Fruit fly (Drosophila melanogaster) whole organism, adult: Measurements from ENCODE around the gene Iyd.

Source experiments
- CG11617 ChIP-seq: fragments of 200-800 bp; sonication (Bioruptor generic); optimal IDR thresholded peaks from 2 replicates; lab custom pipeline; 2017; ENCODE audit warnings: mild to moderate bottlenecking, missing biosample characterization, missing genetic modification reagents, missing genetic modification characterization
- CG12768 ChIP-seq: fragments of 200-800 bp; sonication (Bioruptor generic); optimal IDR thresholded peaks from 2 replicates; lab custom pipeline; 2017; ENCODE audit warnings: missing biosample characterization, missing genetic modification characterization, mild to moderate bottlenecking, moderate library complexity, missing genetic modification reagents
- CG14711 ChIP-seq: fragments of 200-800 bp; sonication (Bioruptor generic); optimal IDR thresholded peaks from 2 replicates; lab custom pipeline; 2018; ENCODE audit warnings: missing biosample characterization, mild to moderate bottlenecking, missing genetic modification characterization, moderate library complexity
- CG1620 ChIP-seq: fragments of 200-800 bp; sonication (Bioruptor generic); optimal IDR thresholded peaks from 2 replicates; lab custom pipeline; 2016; ENCODE audit warnings: missing biosample characterization, missing genetic modification characterization
- CG33017 ChIP-seq: fragments of 200-800 bp; sonication (Bioruptor generic); optimal IDR thresholded peaks from 2 replicates; lab custom pipeline; 2018; ENCODE audit warnings: missing biosample characterization, mild to moderate bottlenecking, missing genetic modification characterization, moderate library complexity
- CG5204 ChIP-seq: fragments of 200-800 bp; sonication (Bioruptor generic); optimal IDR thresholded peaks from 2 replicates; lab custom pipeline; 2016; ENCODE audit warnings: missing biosample characterization, missing genetic modification characterization
- CG7045 ChIP-seq: fragments of 200-800 bp; sonication (Bioruptor generic); optimal IDR thresholded peaks from 2 replicates; lab custom pipeline; 2017; ENCODE audit warnings: missing biosample characterization, mild to moderate bottlenecking, missing genetic modification characterization
- CG7101 ChIP-seq: fragments of 200-800 bp; sonication (Bioruptor generic); optimal IDR thresholded peaks from 2 replicates; lab custom pipeline; 2018; ENCODE audit warnings: missing biosample characterization, mild to moderate bottlenecking, missing genetic modification characterization, moderate library complexity
- Clk ChIP-seq: fragments of 200-800 bp; sonication (Bioruptor generic); optimal IDR thresholded peaks from 2 replicates; lab custom pipeline; 2017; ENCODE audit warnings: missing biosample characterization, missing genetic modification characterization
- Crg-1 ChIP-seq: fragments of 200-800 bp; sonication (Bioruptor generic); optimal IDR thresholded peaks from 2 replicates; lab custom pipeline; 2016; ENCODE audit warnings: missing biosample characterization, missing genetic modification characterization
- Hr96 ChIP-seq: fragments of 200-800 bp; sonication (Bioruptor generic); optimal IDR thresholded peaks from 2 replicates; lab custom pipeline; 2016; ENCODE audit warnings: missing biosample characterization, missing genetic modification characterization
- Mnt ChIP-seq: fragments of 200-800 bp; sonication (Bioruptor generic); optimal IDR thresholded peaks from 2 replicates; lab custom pipeline; 2016; ENCODE audit warnings: missing biosample characterization, mild to moderate bottlenecking, missing genetic modification characterization
- bab1 ChIP-seq: fragments of 200-800 bp; sonication (Bioruptor generic); optimal IDR thresholded peaks from 3 replicates; lab custom pipeline; 2019; ENCODE audit warnings: missing biosample characterization, mild to moderate bottlenecking, missing genetic modification characterization, moderate library complexity
- cic ChIP-seq: fragments of 200-800 bp; sonication (Bioruptor generic); optimal IDR thresholded peaks from 2 replicates; lab custom pipeline; 2017; ENCODE audit warnings: missing biosample characterization, mild to moderate bottlenecking, missing genetic modification characterization, moderate library complexity
- cnc ChIP-seq, 2 experiments: fragments of >200 bp; optimal IDR thresholded peaks; 2 replicates each; lab custom pipeline; 2017
- kay ChIP-seq: fragments of 200-800 bp; sonication (Bioruptor generic); peaks from one replicate; lab custom pipeline; 2016; ENCODE audit warnings: missing biosample characterization, missing genetic modification characterization, borderline replicate concordance
- ovo ChIP-seq: fragments of 200-800 bp; sonication (Bioruptor generic); optimal IDR thresholded peaks from 2 replicates; lab custom pipeline; 2016; ENCODE audit warnings: missing biosample characterization, missing genetic modification characterization
- pad ChIP-seq: fragments of 200-800 bp; sonication (Bioruptor generic); optimal IDR thresholded peaks from 3 replicates; lab custom pipeline; 2017; ENCODE audit warnings: missing biosample characterization, missing genetic modification characterization, mild to moderate bottlenecking, moderate library complexity, missing genetic modification reagents
- tj ChIP-seq: fragments of 200-800 bp; sonication (Bioruptor generic); optimal IDR thresholded peaks from 3 replicates; lab custom pipeline; 2017; ENCODE audit warnings: missing biosample characterization, mild to moderate bottlenecking, missing genetic modification characterization, moderate library complexity
- toe ChIP-seq: fragments of 200-800 bp; sonication (Bioruptor generic); optimal IDR thresholded peaks from 2 replicates; lab custom pipeline; 2016; ENCODE audit warnings: missing biosample characterization, missing genetic modification characterization

Gene Iyd

DNA sequence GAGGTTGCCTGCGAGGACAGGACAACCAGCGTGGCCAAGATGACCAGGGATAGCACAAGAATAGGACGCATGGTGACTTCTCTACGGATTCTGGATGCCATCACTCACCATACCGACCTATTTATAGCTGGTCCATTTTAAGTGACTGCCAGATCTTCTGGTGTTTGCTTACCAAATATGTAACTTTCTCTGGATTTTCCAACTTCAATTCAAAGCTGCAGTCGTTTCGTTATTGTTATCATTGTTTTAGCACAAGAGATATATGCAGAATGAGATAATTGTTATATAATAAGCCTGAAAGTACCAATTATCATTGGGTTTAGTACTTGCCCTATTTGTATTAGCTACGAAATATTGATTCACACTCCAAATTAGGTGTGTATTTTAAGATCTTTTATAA lies 7.7 kb upstream of the Iyd start, which contains the start of gene CG32071:
Gene CG32071, minus strand, starts transcription at position 101 of the 400 bp plus-strand sequence.
- no peak for TF ChIP-seq toe
- no peak for TF ChIP-seq pad (GFP tag; lab: Kevin White, UChicago)
- TF ChIP-seq ovo (GFP tag; lab: Kevin White, UChicago): no peak
- no peak for TF ChIP-seq cnc (optimal IDR thresholded peaks at IDR 0.05; lab: Kevin White, UChicago)
- TF ChIP-seq CG11617 (GFP tag; lab: Kevin White, UChicago): no peak
- no peak for TF ChIP-seq CG12768 (GFP tag; lab: Kevin White, UChicago)
- no peak for TF ChIP-seq Hr96
- TF ChIP-seq CG7101 (tag; lab: Kevin White, UChicago): no peak
- TF ChIP-seq Crg-1: no peak
- TF ChIP-seq tj: no peak
- no peak for TF ChIP-seq kay (GFP tag; lab: Kevin White, UChicago)
- no peak for TF ChIP-seq CG7045 (GFP tag; lab: Kevin White, UChicago)
- TF ChIP-seq cic (GFP tag; lab: Kevin White, UChicago): no peak
- no peak for TF ChIP-seq Clk
- no peak for TF ChIP-seq CG5204 (GFP tag; lab: Kevin White, UChicago)

DNA sequence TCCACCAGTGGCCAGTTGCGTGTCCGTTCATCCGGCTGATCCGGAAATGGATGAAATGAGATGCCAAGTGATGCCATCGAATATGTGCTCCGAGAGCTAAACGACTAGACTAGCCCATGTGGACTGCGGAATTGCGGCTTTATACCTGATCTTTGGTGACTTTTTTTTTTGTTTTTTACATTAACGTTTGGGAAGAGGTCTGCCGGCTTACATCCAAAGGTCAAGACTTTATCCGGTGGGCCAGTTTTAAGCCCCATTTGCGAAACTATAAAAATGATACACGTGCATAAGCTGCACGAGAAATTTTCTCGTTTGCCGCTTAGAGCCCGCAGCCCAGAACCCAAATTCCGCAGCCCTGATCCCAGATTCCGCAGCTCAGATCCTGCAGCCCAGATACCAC lies 6.9 kb upstream of the Iyd start, which contains the start of gene Elo68alpha:
Gene Elo68alpha, minus strand, starts transcription at position 101 of the 400 bp plus-strand sequence.
- TF ChIP-seq Clk (no peak), Hr96 (no peak), CG14711 (tag; lab: Kevin White, UChicago) (no peak), tj (no peak), kay (GFP tag; lab: Kevin White, UChicago) (no peak), CG11617 (GFP tag; lab: Kevin White, UChicago) (no peak), bab1 (no peak), CG1620 (no peak), cnc (optimal IDR thresholded peaks at IDR 0.05; lab: Kevin White, UChicago) (no peak), CG12768 (GFP tag; lab: Kevin White, UChicago) (no peak), toe (no peak), CG5204 (GFP tag; lab: Kevin White, UChicago) (no peak), cic (GFP tag; lab: Kevin White, UChicago) (no peak), CG33017 (tag; lab: Kevin White, UChicago) (no peak), Crg-1 (no peak), Mnt (GFP tag; lab: Kevin White, UChicago) (no peak), CG7101 (tag; lab: Kevin White, UChicago) (no peak), ovo (GFP tag; lab: Kevin White, UChicago) (no peak), CG7045 (GFP tag; lab: Kevin White, UChicago) (no peak), pad (GFP tag; lab: Kevin White, UChicago) (no peak)

DNA sequence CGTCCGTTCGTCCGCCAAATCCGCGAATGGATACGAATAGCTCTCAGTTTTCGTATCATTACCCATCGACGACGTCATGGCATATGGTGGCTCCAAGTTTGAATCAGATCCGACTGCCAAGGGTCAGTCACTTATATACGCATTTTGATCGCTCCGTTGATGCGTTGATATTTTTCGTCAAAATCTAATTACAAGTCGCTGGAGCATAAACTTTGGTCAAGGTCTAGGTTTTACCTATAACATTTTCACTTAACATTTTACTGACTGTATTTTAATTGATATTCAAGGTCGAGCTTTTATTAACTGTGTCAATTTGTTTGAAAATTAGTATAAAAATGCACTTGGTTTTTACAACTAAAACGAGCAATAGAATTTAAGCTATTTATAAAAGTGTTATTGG lies 5.6 kb upstream of the Iyd start, which contains the start of gene Elo68beta:
Gene Elo68beta, minus strand, starts transcription at position 101 of the 400 bp plus-strand sequence.
- TF ChIP-seq kay (GFP tag; lab: Kevin White, UChicago): peak; percentile 19
- no peak for TF ChIP-seq Crg-1
- no peak for TF ChIP-seq ovo (GFP tag; lab: Kevin White, UChicago)

DNA sequence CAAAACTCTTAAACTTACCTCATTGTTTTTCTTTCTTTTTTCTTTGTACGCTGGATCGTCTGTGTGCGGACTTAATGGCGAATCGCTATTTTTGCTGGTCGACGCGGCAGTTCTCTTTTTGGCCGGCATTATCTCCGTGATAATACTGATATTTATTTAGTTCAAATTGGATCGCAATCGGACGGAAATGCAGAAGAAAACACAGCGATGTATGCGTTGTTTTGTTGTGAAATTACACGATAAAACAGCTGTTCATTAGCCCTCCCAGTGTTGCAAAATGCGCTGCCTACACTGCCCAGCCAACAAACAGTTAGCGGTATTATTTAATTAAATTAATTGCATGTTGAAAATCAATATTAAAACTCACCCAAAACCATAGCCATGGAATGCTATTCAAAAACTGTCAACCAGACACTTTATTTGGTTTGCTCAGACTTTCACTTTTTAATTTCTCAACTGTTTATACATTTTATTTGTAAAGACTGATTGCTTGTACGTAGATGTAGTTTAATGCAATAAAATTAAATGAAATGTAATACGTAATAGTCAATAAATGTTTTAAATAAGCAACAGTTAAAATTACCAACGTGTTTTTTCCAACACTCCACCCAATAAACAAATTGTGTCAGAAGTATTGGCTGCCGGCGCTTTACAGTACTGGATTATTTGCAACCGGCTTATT lies 2.1 kb upstream of the Iyd start, which contains the start of the genes Irbp18 and APP-BP1:
Gene Irbp18, minus strand, starts transcription at position 205 of the 682 bp plus-strand sequence.
Gene APP-BP1, plus strand, starts transcription at position 431 of the 682 bp plus-strand sequence.
- TF ChIP-seq CG12768 (GFP tag; lab: Kevin White, UChicago): peak; percentile 96
- TF ChIP-seq cnc (optimal IDR thresholded peaks at IDR 0.05; lab: Kevin White, UChicago): no peak
- peak; percentile 80 for TF ChIP-seq tj
- TF ChIP-seq CG11617 (GFP tag; lab: Kevin White, UChicago): peak; percentile 97
- peak; percentile 92 for TF ChIP-seq Hr96
- TF ChIP-seq CG7045 (GFP tag; lab: Kevin White, UChicago): peak; percentile 93
- peak; percentile 96 for TF ChIP-seq CG1620
- peak; percentile 89 for TF ChIP-seq pad (GFP tag; lab: Kevin White, UChicago)
- TF ChIP-seq CG14711 (tag; lab: Kevin White, UChicago): peak; percentile 88
- peak; percentile 96 for TF ChIP-seq toe
- TF ChIP-seq CG7101 (tag; lab: Kevin White, UChicago): peak; percentile 92
- peak; percentile 96 for TF ChIP-seq CG5204 (GFP tag; lab: Kevin White, UChicago)
- TF ChIP-seq CG33017 (tag; lab: Kevin White, UChicago): peak; percentile 86
- TF ChIP-seq ovo (GFP tag; lab: Kevin White, UChicago): peak; percentile 84
- TF ChIP-seq Clk: peak; percentile 85
- TF ChIP-seq Mnt (GFP tag; lab: Kevin White, UChicago): peak; percentile 89
- TF ChIP-seq kay (GFP tag; lab: Kevin White, UChicago): peak; percentile 97
- peak; percentile 98 for TF ChIP-seq Crg-1
- peak; percentile 95 for TF ChIP-seq bab1
- TF ChIP-seq cic (GFP tag; lab: Kevin White, UChicago): peak; percentile 71

DNA sequence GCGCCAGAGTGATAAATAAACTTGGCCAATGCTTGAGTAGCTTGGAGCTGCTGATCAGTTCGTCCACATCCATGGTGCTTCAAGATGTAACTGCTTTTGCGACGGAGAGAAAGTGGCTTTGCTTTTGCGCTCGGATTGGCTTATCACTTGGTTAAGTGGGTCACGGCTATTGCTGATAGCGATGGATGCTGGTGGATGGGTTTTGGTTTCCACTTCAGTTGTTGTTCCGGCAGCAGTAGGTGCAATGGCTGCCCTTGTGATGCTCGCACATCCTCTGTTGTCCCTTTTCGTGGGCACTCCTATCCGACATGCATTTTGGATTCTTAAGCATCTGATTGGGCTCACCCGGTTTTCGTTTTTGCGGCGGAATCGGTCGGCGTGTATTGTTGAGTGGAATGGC lies 1.8 kb downstream of the Iyd start:
- TF ChIP-seq CG33017 (tag; lab: Kevin White, UChicago) (no peak), CG7101 (tag; lab: Kevin White, UChicago) (no peak), CG11617 (GFP tag; lab: Kevin White, UChicago) (no peak), Clk (no peak), Crg-1 (no peak), Mnt (GFP tag; lab: Kevin White, UChicago) (no peak), toe (no peak), CG1620 (no peak), CG14711 (tag; lab: Kevin White, UChicago) (no peak), ovo (GFP tag; lab: Kevin White, UChicago) (no peak)

DNA sequence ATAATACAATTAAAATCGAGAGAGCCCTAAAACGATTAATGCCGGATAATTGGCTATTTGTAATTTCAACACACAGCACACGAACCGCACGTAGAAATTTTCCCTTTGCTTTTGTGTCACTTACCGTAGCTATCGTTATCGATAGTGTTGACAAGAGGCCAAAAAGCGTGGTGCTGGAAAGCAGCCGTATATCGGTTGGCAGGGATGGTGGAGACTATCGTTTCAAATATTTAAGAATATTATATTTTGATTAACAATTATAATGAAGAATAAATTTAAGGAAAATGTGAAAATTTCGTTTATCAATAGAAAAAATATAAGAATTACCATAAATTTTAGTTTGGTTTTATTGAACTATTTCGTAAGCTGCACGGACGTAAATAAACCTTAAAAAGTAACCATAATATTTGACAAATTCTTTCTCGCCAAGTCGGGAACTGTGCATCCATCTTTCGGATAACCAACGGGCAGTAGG lies 3.0 kb downstream of the Iyd start, which contains the start of gene JIL-1:
Gene JIL-1, minus strand, starts transcription at position 148 of the 475 bp plus-strand sequence.
- TF ChIP-seq CG7045 (GFP tag; lab: Kevin White, UChicago) (peak; percentile 55), CG5204 (GFP tag; lab: Kevin White, UChicago) (peak; percentile 69), Crg-1 (peak; percentile 86), Clk (peak; percentile 67), CG7101 (tag; lab: Kevin White, UChicago) (peak; percentile 82), ovo (GFP tag; lab: Kevin White, UChicago) (peak; percentile 57), toe (peak; percentile 75), bab1 (peak; percentile 80), cnc (optimal IDR thresholded peaks at IDR 0.05; lab: Kevin White, UChicago) (no peak), tj (no peak), CG1620 (peak; percentile 83), pad (GFP tag; lab: Kevin White, UChicago) (peak; percentile 75), CG12768 (GFP tag; lab: Kevin White, UChicago) (peak; percentile 76), cic (GFP tag; lab: Kevin White, UChicago) (no peak), Hr96 (peak; percentile 73), kay (GFP tag; lab: Kevin White, UChicago) (peak; percentile 90), CG33017 (tag; lab: Kevin White, UChicago) (peak; percentile 66), CG14711 (tag; lab: Kevin White, UChicago) (peak; percentile 47), Mnt (GFP tag; lab: Kevin White, UChicago) (peak; percentile 78), CG11617 (GFP tag; lab: Kevin White, UChicago) (peak; percentile 7)
